Worm (Caenorhabditis elegans) whole organism, young adult: Measurements from ENCODE around the gene F58F12.12.

Source experiments
- C06A6.2 ChIP-seq: fragments of 200-800 bp; sonication (Bioruptor generic); conservative IDR thresholded peaks from 2 replicates; pipeline ENCODE4 v1.3.6; 2022; ENCODE audit warnings: missing genetic modification characterization, missing compliant biosample characterization
- D2030.7 ChIP-seq: fragments of 200-800 bp; sonication (Bioruptor generic); IDR thresholded peaks from 2 replicates; pipeline ENCODE4 v1.3.6; 2022; ENCODE audit warnings: missing genetic modification reagents, missing genetic modification characterization, missing compliant biosample characterization
- F33H1.4 ChIP-seq: fragments of 200-800 bp; sonication (Bioruptor generic); IDR thresholded peaks from 2 replicates; pipeline ENCODE4 v1.3.6; 2022; ENCODE audit warnings: missing genetic modification reagents, missing genetic modification characterization, missing compliant biosample characterization
- F39B2.1 ChIP-seq: fragments of 200-800 bp; sonication (Bioruptor generic); IDR thresholded peaks from 2 replicates; pipeline ENCODE4 v1.3.6; 2022; ENCODE audit warnings: missing genetic modification reagents, missing genetic modification characterization, missing compliant biosample characterization
- F49E8.2 ChIP-seq: sonication (generic microtip); optimal IDR thresholded peaks from 3 replicates; lab custom pipeline; 2017; ENCODE audit warnings: missing genetic modification characterization, mild to moderate bottlenecking, missing compliant biosample characterization, antibody characterized with exemption, moderate library complexity; ENCODE audit not compliant: insufficient read depth
- ZK185.1 ChIP-seq: sonication (generic microtip); optimal IDR thresholded peaks from 2 replicates; lab custom pipeline; 2016; ENCODE audit warnings: mild to moderate bottlenecking, missing genetic modification characterization, missing compliant biosample characterization; ENCODE audit not compliant: poor library complexity, severe bottlenecking
- akir-1 ChIP-seq: fragments of 200-800 bp; sonication (Bioruptor generic); optimal IDR thresholded peaks from 2 replicates; lab custom pipeline; 2018; ENCODE audit warnings: mild to moderate bottlenecking, missing genetic modification characterization, moderate library complexity, missing compliant biosample characterization
- aptf-2 ChIP-seq: fragments of 200-800 bp; sonication (Bioruptor generic); conservative IDR thresholded peaks from 2 replicates; pipeline ENCODE4 v1.3.6; 2022; ENCODE audit warnings: missing genetic modification reagents, missing genetic modification characterization, missing compliant biosample characterization
- aptf-3 ChIP-seq: fragments of 200-800 bp; sonication (Bioruptor generic); IDR thresholded peaks from 2 replicates; pipeline ENCODE4 v1.3.6; 2022; ENCODE audit warnings: missing genetic modification characterization, missing compliant biosample characterization
- attf-6 ChIP-seq: fragments of 200-800 bp; sonication (Bioruptor generic); IDR thresholded peaks from 2 replicates; pipeline ENCODE4 v1.3.6; 2022; ENCODE audit warnings: missing genetic modification reagents, missing genetic modification characterization, missing compliant biosample characterization
- bed-1 ChIP-seq: fragments of 200-800 bp; sonication (Bioruptor generic); IDR thresholded peaks from 2 replicates; pipeline ENCODE4 v1.3.6; 2022; ENCODE audit warnings: missing genetic modification reagents, missing genetic modification characterization, missing compliant biosample characterization
- bed-2 ChIP-seq: fragments of 200-800 bp; sonication (Bioruptor generic); IDR thresholded peaks from 2 replicates; pipeline ENCODE4 v1.3.6; 2022; ENCODE audit warnings: missing genetic modification reagents, missing genetic modification characterization, missing compliant biosample characterization
- ceh-100 ChIP-seq: fragments of 200-800 bp; sonication (Bioruptor generic); IDR thresholded peaks from 2 replicates; pipeline ENCODE4 v1.3.6; 2022; ENCODE audit warnings: missing genetic modification reagents, missing genetic modification characterization, missing compliant biosample characterization
- ceh-27 ChIP-seq: fragments of 200-800 bp; sonication (Bioruptor generic); optimal IDR thresholded peaks from 2 replicates; lab custom pipeline; 2018; ENCODE audit warnings: mild to moderate bottlenecking, missing genetic modification characterization, moderate library complexity, missing compliant biosample characterization
- ceh-58 ChIP-seq: fragments of 200-800 bp; sonication (Bioruptor generic); IDR thresholded peaks from 2 replicates; pipeline ENCODE4 v1.3.6; 2022; ENCODE audit warnings: missing genetic modification characterization, missing compliant biosample characterization
- ceh-91 ChIP-seq: fragments of 200-800 bp; sonication (Bioruptor generic); IDR thresholded peaks from 2 replicates; pipeline ENCODE4 v1.3.6; 2022; ENCODE audit warnings: missing genetic modification reagents, missing genetic modification characterization, missing compliant biosample characterization
- chd-7 ChIP-seq: sonication (generic microtip); optimal IDR thresholded peaks from 2 replicates; lab custom pipeline; 2016; ENCODE audit warnings: mild to moderate bottlenecking, missing genetic modification characterization, moderate library complexity, missing compliant biosample characterization
- egl-44 ChIP-seq: fragments of 200-800 bp; sonication (Bioruptor generic); IDR thresholded peaks from 2 replicates; pipeline ENCODE4 v1.3.6; 2022; ENCODE audit warnings: missing genetic modification reagents, missing genetic modification characterization, missing compliant biosample characterization
- egrh-3 ChIP-seq: fragments of 200-800 bp; sonication (Bioruptor generic); IDR thresholded peaks from 2 replicates; pipeline ENCODE4 v1.3.6; 2022; ENCODE audit warnings: missing genetic modification reagents, missing genetic modification characterization, missing compliant biosample characterization
- ets-4 ChIP-seq: fragments of 200-800 bp; sonication (Bioruptor generic); optimal IDR thresholded peaks from 2 replicates; lab custom pipeline; 2018; ENCODE audit warnings: mild to moderate bottlenecking, missing genetic modification characterization, missing compliant biosample characterization
- hlh-26 ChIP-seq: fragments of 200-800 bp; sonication (Bioruptor generic); conservative IDR thresholded peaks from 2 replicates; pipeline ENCODE4 v1.3.6; 2022; ENCODE audit warnings: missing genetic modification reagents, missing genetic modification characterization, missing compliant biosample characterization
- let-526 ChIP-seq: fragments of 200-800 bp; sonication (Bioruptor generic); IDR thresholded peaks from 2 replicates; pipeline ENCODE4 v1.3.6; 2022; ENCODE audit warnings: missing genetic modification reagents, missing genetic modification characterization, missing compliant biosample characterization
- let-607 ChIP-seq, 2 experiments: fragments of 200-800 bp in 1 of 2; sonication (Bioruptor generic) in 1 of 2; sonication (generic microtip) in 1 of 2; optimal IDR thresholded peaks; 2 replicates each; lab custom pipeline; 2016 to 2018; ENCODE audit warnings: mild to moderate bottlenecking in 2 of 2, missing compliant biosample characterization in 2 of 2, missing genetic modification characterization in 2 of 2, moderate library complexity in 2 of 2, missing genotype in 1 of 2
- lsl-1 ChIP-seq: fragments of 200-800 bp; sonication (Bioruptor generic); optimal IDR thresholded peaks from 2 replicates; lab custom pipeline; 2018; ENCODE audit warnings: mild to moderate bottlenecking, missing genetic modification characterization, moderate library complexity, missing compliant biosample characterization
- madf-6 ChIP-seq: fragments of 200-800 bp; sonication (Bioruptor generic); IDR thresholded peaks from 2 replicates; pipeline ENCODE4 v1.3.6; 2022; ENCODE audit warnings: missing genetic modification reagents, missing genetic modification characterization, missing compliant biosample characterization
- madf-8 ChIP-seq: fragments of 200-800 bp; sonication (Bioruptor generic); conservative IDR thresholded peaks from 2 replicates; pipeline ENCODE4 v1.3.6; 2022; ENCODE audit warnings: missing genetic modification reagents, missing genetic modification characterization, missing compliant biosample characterization
- mel-28 ChIP-seq: sonication (generic microtip); optimal IDR thresholded peaks from 2 replicates; lab custom pipeline; 2016; ENCODE audit warnings: borderline replicate concordance, mild to moderate bottlenecking, missing genetic modification characterization, missing compliant biosample characterization
- mes-4 ChIP-seq: sonication (generic microtip); optimal IDR thresholded peaks from 2 replicates; lab custom pipeline; 2016; ENCODE audit warnings: missing genotype, missing genetic modification characterization, missing compliant biosample characterization
- mxl-1 ChIP-seq: sonication (generic microtip); optimal IDR thresholded peaks from 2 replicates; lab custom pipeline; 2016; ENCODE audit warnings: missing genetic modification characterization, missing compliant biosample characterization
- nfya-1 ChIP-seq: sonication (generic microtip); optimal IDR thresholded peaks from 2 replicates; lab custom pipeline; 2017; ENCODE audit warnings: antibody characterized with exemption, missing compliant biosample characterization, missing genetic modification characterization, borderline replicate concordance; ENCODE audit not compliant: insufficient read depth
- nfya-2 ChIP-seq: fragments of 200-800 bp; sonication (Bioruptor generic); IDR thresholded peaks from 2 replicates; pipeline ENCODE4 v1.3.6; 2022; ENCODE audit warnings: missing genetic modification reagents, missing genetic modification characterization, missing compliant biosample characterization
- pbrm-1 ChIP-seq: fragments of 200-800 bp; sonication (Bioruptor generic); IDR thresholded peaks from 2 replicates; pipeline ENCODE4 v1.3.6; 2022; ENCODE audit warnings: missing genetic modification reagents, missing genetic modification characterization, missing compliant biosample characterization
- pha-4 ChIP-seq: fragments of 150-350 bp; sonication (generic microtip); optimal IDR thresholded peaks from 2 replicates; lab custom pipeline; 2014; ENCODE audit warnings: missing biosample characterization, missing genetic modification reagents, missing genetic modification characterization
- rcor-1 ChIP-seq: fragments of 200-800 bp; sonication (Bioruptor generic); IDR thresholded peaks from 2 replicates; pipeline ENCODE4 v1.3.6; 2022; ENCODE audit warnings: missing genetic modification reagents, missing genetic modification characterization, missing compliant biosample characterization
- sea-2 ChIP-seq: fragments of 200-800 bp; sonication (Bioruptor generic); IDR thresholded peaks from 2 replicates; pipeline ENCODE4 v1.3.6; 2022; ENCODE audit warnings: missing genetic modification characterization, missing compliant biosample characterization
- snpc-1.1 ChIP-seq: sonication (generic microtip); optimal IDR thresholded peaks from 2 replicates; lab custom pipeline; 2017; ENCODE audit warnings: missing genetic modification characterization, mild to moderate bottlenecking, missing compliant biosample characterization, antibody characterized with exemption, moderate library complexity, missing genotype, missing genetic modification reagents; ENCODE audit not compliant: insufficient read depth
- sptf-2 ChIP-seq: fragments of 200-800 bp; sonication (Bioruptor generic); optimal IDR thresholded peaks from 2 replicates; lab custom pipeline; 2018; ENCODE audit warnings: mild to moderate bottlenecking, missing genetic modification characterization, missing compliant biosample characterization
- tbp1 ChIP-seq: fragments of 200-800 bp; sonication (Bioruptor generic); optimal IDR thresholded peaks from 2 replicates; lab custom pipeline; 2018; ENCODE audit warnings: mild to moderate bottlenecking, missing genetic modification characterization, missing compliant biosample characterization
- xnd-1 ChIP-seq: sonication (generic microtip); optimal IDR thresholded peaks from 2 replicates; lab custom pipeline; 2016; ENCODE audit warnings: missing genotype, missing genetic modification reagents, missing genetic modification characterization, missing compliant biosample characterization
- ztf-28 ChIP-seq: fragments of 200-800 bp; sonication (Bioruptor generic); IDR thresholded peaks from 2 replicates; pipeline ENCODE4 v1.3.6; 2022; ENCODE audit warnings: missing genetic modification reagents, missing genetic modification characterization, missing compliant biosample characterization
- ztf-6 ChIP-seq: fragments of 200-800 bp; sonication (Bioruptor generic); IDR thresholded peaks from 2 replicates; pipeline ENCODE4 v1.3.6; 2022; ENCODE audit warnings: missing genetic modification reagents, missing genetic modification characterization, missing compliant biosample characterization

F58F12.12 gene

ce11 chrII:6403233-6403632 lies 22.3 kb downstream of the F58F12.12 start, which contains the start of gene T25D10.1:
Gene T25D10.1, plus strand, starts transcription at chrII:6403401.
- TF ChIP-seq ets-4 (no peak), nfya-1 (tag; lab: Kevin White, UChicago) (no peak), sea-2 (GFP tag; lab: Robert Waterston, UW) (no peak), ceh-91 (GFP tag; lab: Robert Waterston, UW) (no peak), sptf-2 (no peak), mxl-1 (tag; lab: Kevin White, UChicago) (no peak), hlh-26 (no peak), egrh-3 (GFP tag; lab: Robert Waterston, UW) (no peak), ztf-28 (no peak), F39B2.1 (GFP tag; lab: Robert Waterston, UW) (no peak), nfya-2 (GFP tag; lab: Robert Waterston, UW) (no peak), let-607 (tag; optimal IDR thresholded peaks at IDR 0.05; lab: Kevin White, UChicago) (no peak), ceh-27 (GFP tag; lab: Kevin White, UChicago) (no peak), madf-6 (GFP tag; lab: Robert Waterston, UW) (no peak), xnd-1 (tag; lab: Kevin White, UChicago) (no peak), C06A6.2 (GFP tag; lab: Robert Waterston, UW) (no peak), pbrm-1 (GFP tag; lab: Robert Waterston, UW) (no peak)

ce11 chrII:6407279-6407678 lies 26.3 kb downstream of the F58F12.12 start, which contains the start of gene spp-11:
Gene spp-11, minus strand, starts transcription at chrII:6407379.
- TF ChIP-seq chd-7 (tag; lab: Kevin White, UChicago) (no peak), ztf-6 (GFP tag; lab: Robert Waterston, UW) (no peak), D2030.7 (no peak), madf-8 (GFP tag; lab: Robert Waterston, UW) (no peak), aptf-3 (GFP tag; lab: Robert Waterston, UW) (no peak), rcor-1 (GFP tag; lab: Robert Waterston, UW) (no peak), ceh-91 (GFP tag; lab: Robert Waterston, UW) (no peak), bed-1 (GFP tag; lab: Robert Waterston, UW) (no peak), mel-28 (no peak), egl-44 (no peak), pha-4 (tag; lab: Kevin White, UChicago) (no peak), ceh-100 (GFP tag; lab: Robert Waterston, UW) (no peak), let-526 (GFP tag; lab: Robert Waterston, UW) (no peak)

- TF ChIP-seq tbp1 (GFP tag; lab: Kevin White, UChicago) (no peak), madf-8 (GFP tag; lab: Robert Waterston, UW) (no peak), F39B2.1 (GFP tag; lab: Robert Waterston, UW) (no peak), pbrm-1 (GFP tag; lab: Robert Waterston, UW) (no peak), akir-1 (GFP tag; lab: Kevin White, UChicago) (no peak), F33H1.4 (GFP tag; lab: Robert Waterston, UW) (no peak), snpc-1.1 (tag; lab: Kevin White, UChicago) (no peak), xnd-1 (tag; lab: Kevin White, UChicago) (no peak), mes-4 (tag; lab: Kevin White, UChicago) (no peak), F49E8.2 (no peak), ZK185.1 (tag; lab: Kevin White, UChicago) (no peak), aptf-2 (GFP tag; lab: Robert Waterston, UW) (no peak), ceh-58 (no peak), attf-6 (GFP tag; lab: Robert Waterston, UW) (no peak), nfya-1 (tag; lab: Kevin White, UChicago) (no peak), lsl-1 (no peak), bed-2 (GFP tag; lab: Robert Waterston, UW) (no peak)
Measured at ce11 chrII:6409098-6409497, 28.1 kb downstream of the F58F12.12 start.
